Worm (Caenorhabditis elegans) whole organism, L2 larva: ENCODE measurements around the gene K06A9.2.

ENCODE experiments used
- F13H6.1 ChIP-seq: sonication (generic microtip); optimal IDR thresholded peaks from 2 replicates; lab custom pipeline; 2016; ENCODE audit warnings: missing genetic modification characterization, missing compliant biosample characterization
- R02D3.7 ChIP-seq: fragments of 150-350 bp; optimal IDR thresholded peaks from 2 replicates; lab custom pipeline; 2014; ENCODE audit warnings: missing biosample characterization, missing genetic modification characterization
- Y55F3AM.14 ChIP-seq: fragments of 200-800 bp; sonication (Bioruptor generic); optimal IDR thresholded peaks from 2 replicates; lab custom pipeline; 2018; ENCODE audit warnings: mild to moderate bottlenecking, missing genetic modification characterization, missing compliant biosample characterization
- ZK546.5 ChIP-seq: sonication (generic microtip); optimal IDR thresholded peaks from 2 replicates; lab custom pipeline; 2017; ENCODE audit warnings: missing biosample characterization, missing genetic modification characterization
- alr-1 ChIP-seq: fragments of 150-350 bp; optimal IDR thresholded peaks from 2 replicates; lab custom pipeline; 2014; ENCODE audit warnings: missing biosample characterization, missing genetic modification characterization
- aly-2 ChIP-seq: fragments of 150-350 bp; optimal IDR thresholded peaks from 2 replicates; lab custom pipeline; 2014; ENCODE audit warnings: missing biosample characterization, missing genetic modification characterization
- ama-1 ChIP-seq: fragments of 150-350 bp; optimal IDR thresholded peaks from 2 replicates; lab custom pipeline; 2018; ENCODE audit warnings: inconsistent platforms
- ceh-16 ChIP-seq: fragments of 150-350 bp; optimal IDR thresholded peaks from 2 replicates; lab custom pipeline; 2014; ENCODE audit warnings: missing biosample characterization, missing genetic modification characterization
- ceh-82 ChIP-seq: fragments of 150-350 bp; optimal IDR thresholded peaks from 2 replicates; lab custom pipeline; 2014; ENCODE audit warnings: missing biosample characterization, missing genetic modification characterization
- crh-2 ChIP-seq: sonication (generic microtip); optimal IDR thresholded peaks from 2 replicates; lab custom pipeline; 2017; ENCODE audit warnings: missing biosample characterization, missing genetic modification characterization
- egl-27 ChIP-seq: sonication (generic microtip); optimal IDR thresholded peaks from 3 replicates; lab custom pipeline; 2017; ENCODE audit warnings: missing biosample characterization, missing genetic modification reagents, missing genetic modification characterization
- elt-1 ChIP-seq: fragments of 150-350 bp; optimal IDR thresholded peaks from 2 replicates; lab custom pipeline; 2014; ENCODE audit warnings: missing biosample characterization, missing genetic modification characterization
- elt-3 ChIP-seq: sonication (generic microtip); optimal IDR thresholded peaks from 2 replicates; lab custom pipeline; 2017; ENCODE audit warnings: missing biosample characterization, missing genetic modification characterization
- gmeb-1 ChIP-seq: fragments of 150-350 bp; optimal IDR thresholded peaks from 2 replicates; lab custom pipeline; 2014; ENCODE audit warnings: missing biosample characterization, missing genetic modification characterization
- lin-13 ChIP-seq: fragments of 150-350 bp; optimal IDR thresholded peaks from 2 replicates; lab custom pipeline; 2014; ENCODE audit warnings: missing biosample characterization, missing genetic modification reagents, missing genetic modification characterization
- lin-39 ChIP-seq: fragments of 150-350 bp; optimal IDR thresholded peaks from 2 replicates; lab custom pipeline; 2014; ENCODE audit warnings: missing biosample characterization, missing genetic modification reagents, missing genetic modification characterization
- lsy-2 ChIP-seq, 2 experiments: fragments of 150-350 bp in 1 of 2; sonication (generic microtip) in 1 of 2; optimal IDR thresholded peaks; 2 replicates each; lab custom pipeline; 2014 to 2017; ENCODE audit warnings: missing biosample characterization in 2 of 2, missing genetic modification characterization in 2 of 2
- mab-5 ChIP-seq: fragments of 150-350 bp; optimal IDR thresholded peaks from 2 replicates; lab custom pipeline; 2014; ENCODE audit warnings: missing biosample characterization, missing genetic modification characterization
- mbf-1 ChIP-seq: sonication (generic microtip); optimal IDR thresholded peaks from 2 replicates; lab custom pipeline; 2017; ENCODE audit warnings: missing biosample characterization, missing genetic modification characterization
- mdl-1 ChIP-seq, 2 experiments: fragments of 150-350 bp in 1 of 2; sonication (generic microtip) in 1 of 2; optimal IDR thresholded peaks; 2 replicates each; lab custom pipeline; 2017; ENCODE audit warnings: missing biosample characterization in 2 of 2, missing genetic modification characterization in 2 of 2
- nhr-11 ChIP-seq: fragments of 150-350 bp; optimal IDR thresholded peaks from 2 replicates; lab custom pipeline; 2014; ENCODE audit warnings: missing biosample characterization, missing genetic modification characterization
- nhr-12 ChIP-seq: fragments of 150-350 bp; optimal IDR thresholded peaks from 2 replicates; lab custom pipeline; 2014; ENCODE audit warnings: missing biosample characterization, missing genetic modification characterization
- nhr-129 ChIP-seq: fragments of 150-350 bp; optimal IDR thresholded peaks from 2 replicates; lab custom pipeline; 2014; ENCODE audit warnings: missing biosample characterization, missing genetic modification characterization
- nhr-21 ChIP-seq: fragments of 150-350 bp; optimal IDR thresholded peaks from 2 replicates; lab custom pipeline; 2014; ENCODE audit warnings: missing biosample characterization, missing genetic modification characterization
- nhr-23 ChIP-seq: fragments of 150-350 bp; optimal IDR thresholded peaks from 2 replicates; lab custom pipeline; 2014; ENCODE audit warnings: missing biosample characterization, missing genetic modification reagents, missing genetic modification characterization
- nhr-237 ChIP-seq: fragments of 150-350 bp; optimal IDR thresholded peaks from 2 replicates; lab custom pipeline; 2014; ENCODE audit warnings: missing biosample characterization, missing genetic modification characterization
- nhr-25 ChIP-seq: fragments of 150-350 bp; sonication (generic microtip); optimal IDR thresholded peaks from 3 replicates; lab custom pipeline; 2014; ENCODE audit warnings: missing biosample characterization, missing genetic modification characterization
- nhr-6 ChIP-seq: fragments of 150-350 bp; optimal IDR thresholded peaks from 2 replicates; lab custom pipeline; 2014; ENCODE audit warnings: missing biosample characterization, missing genetic modification characterization
- nhr-77 ChIP-seq: fragments of 150-350 bp; optimal IDR thresholded peaks from 2 replicates; lab custom pipeline; 2014; ENCODE audit warnings: missing biosample characterization, missing genetic modification characterization
- peb-1 ChIP-seq: fragments of 150-350 bp; optimal IDR thresholded peaks from 2 replicates; lab custom pipeline; 2014; ENCODE audit warnings: missing biosample characterization, missing genetic modification characterization
- sem-4 ChIP-seq: fragments of 150-350 bp; optimal IDR thresholded peaks from 2 replicates; lab custom pipeline; 2014; ENCODE audit warnings: missing biosample characterization, missing genetic modification reagents, missing genetic modification characterization
- skn-1 ChIP-seq: sonication (generic microtip); optimal IDR thresholded peaks from 2 replicates; lab custom pipeline; 2017; ENCODE audit warnings: missing biosample characterization, missing genetic modification characterization
- sma-3 ChIP-seq: sonication (generic microtip); optimal IDR thresholded peaks from 2 replicates; lab custom pipeline; 2016; ENCODE audit warnings: missing genetic modification reagents, missing genetic modification characterization, missing compliant biosample characterization
- sma-9 ChIP-seq, 2 experiments: fragments of 150-350 bp in 1 of 2; sonication (generic microtip) in 1 of 2; optimal IDR thresholded peaks; 2 replicates each; lab custom pipeline; 2014 to 2016; ENCODE audit warnings: missing genetic modification characterization in 2 of 2, mild to moderate bottlenecking in 1 of 2, missing biosample characterization in 1 of 2, missing compliant biosample characterization in 1 of 2, missing genetic modification reagents in 1 of 2, moderate library complexity in 1 of 2
- snpc-4 ChIP-seq: fragments of 150-350 bp; optimal IDR thresholded peaks from 2 replicates; lab custom pipeline; 2014; ENCODE audit warnings: missing biosample characterization, missing genetic modification characterization
- unc-39 ChIP-seq: fragments of 150-350 bp; optimal IDR thresholded peaks from 2 replicates; lab custom pipeline; 2014; ENCODE audit warnings: missing biosample characterization, missing genetic modification characterization
- unc-62 ChIP-seq: fragments of 150-350 bp; optimal IDR thresholded peaks from 2 replicates; lab custom pipeline; 2014; ENCODE audit warnings: missing biosample characterization, missing genetic modification reagents, missing genetic modification characterization
- zag-1 ChIP-seq: fragments of 150-350 bp; optimal IDR thresholded peaks from 2 replicates; lab custom pipeline; 2014; ENCODE audit warnings: missing biosample characterization, missing genetic modification characterization
- ztf-1 ChIP-seq: fragments of 200-800 bp; sonication (Bioruptor generic); conservative IDR thresholded peaks from 2 replicates; pipeline ENCODE4 v1.3.6; 2022; ENCODE audit warnings: missing genetic modification characterization, missing compliant biosample characterization
- ztf-11 ChIP-seq: sonication (generic microtip); optimal IDR thresholded peaks from 2 replicates; lab custom pipeline; 2017; ENCODE audit warnings: missing biosample characterization, missing genetic modification characterization
- ztf-4 ChIP-seq: fragments of 150-350 bp; optimal IDR thresholded peaks from 2 replicates; lab custom pipeline; 2014; ENCODE audit warnings: missing biosample characterization, missing genetic modification characterization

K06A9.2 gene

DNA sequence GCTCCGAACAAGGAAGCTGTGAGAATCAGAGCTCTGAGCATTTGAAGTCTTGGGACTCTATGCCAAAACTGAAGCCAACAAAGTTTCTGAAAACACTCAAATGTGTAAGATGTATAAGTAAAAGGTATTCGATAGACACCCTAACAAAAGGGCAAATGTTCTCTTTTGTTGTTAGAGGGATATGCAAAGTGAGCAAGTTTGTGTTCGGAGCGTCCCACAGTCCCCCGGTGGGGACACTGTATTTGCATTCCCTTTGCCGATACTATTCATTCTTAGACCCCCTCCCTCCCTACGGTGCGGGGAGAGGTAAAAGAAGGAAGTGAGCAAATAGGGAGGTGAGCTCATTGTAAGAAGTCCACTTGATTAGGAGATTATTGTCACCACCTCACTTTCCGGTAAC, 38.6 kb upstream of the K06A9.2 start, which contains the start of gene F09E10.6:
Gene F09E10.6, minus strand, starts transcription at position 101 of the 400 bp plus-strand sequence.
- TF ChIP-seq nhr-129 (tag; lab: Kevin White, UChicago) (no peak), ZK546.5 (tag; lab: Kevin White, UChicago) (no peak), nhr-11 (no peak), nhr-77 (tag; lab: Kevin White, UChicago) (no peak), sma-3 (GFP tag; lab: Kevin White, UChicago) (no peak), nhr-21 (tag; lab: Kevin White, UChicago) (no peak), nhr-237 (tag; lab: Kevin White, UChicago) (no peak), ceh-16 (no peak), aly-2 (tag; lab: Kevin White, UChicago) (no peak), alr-1 (tag; lab: Kevin White, UChicago) (no peak), mdl-1 (tag; optimal IDR thresholded peaks at IDR 0.05; lab: Kevin White, UChicago) (no peak), lsy-2 (tag; optimal IDR thresholded peaks at IDR 0.05; lab: Kevin White, UChicago) (no peak), Y55F3AM.14 (GFP tag; lab: Kevin White, UChicago) (no peak), ceh-82 (tag; lab: Kevin White, UChicago) (no peak), sem-4 (tag; lab: Kevin White, UChicago) (no peak), zag-1 (no peak), lin-39 (tag; lab: Kevin White, UChicago) (no peak), elt-3 (no peak), ztf-11 (tag; lab: Kevin White, UChicago) (no peak), F13H6.1 (no peak)

ce11 chrX:1499499-1499898, 36.7 kb upstream of the K06A9.2 start:
- TF ChIP-seq ama-1 (lab: Kevin White, UChicago) (no peak), mdl-1 (tag; optimal IDR thresholded peaks at IDR 0.05; lab: Kevin White, UChicago) (no peak), gmeb-1 (no peak), nhr-129 (tag; lab: Kevin White, UChicago) (peak; percentile 45)

DNA sequence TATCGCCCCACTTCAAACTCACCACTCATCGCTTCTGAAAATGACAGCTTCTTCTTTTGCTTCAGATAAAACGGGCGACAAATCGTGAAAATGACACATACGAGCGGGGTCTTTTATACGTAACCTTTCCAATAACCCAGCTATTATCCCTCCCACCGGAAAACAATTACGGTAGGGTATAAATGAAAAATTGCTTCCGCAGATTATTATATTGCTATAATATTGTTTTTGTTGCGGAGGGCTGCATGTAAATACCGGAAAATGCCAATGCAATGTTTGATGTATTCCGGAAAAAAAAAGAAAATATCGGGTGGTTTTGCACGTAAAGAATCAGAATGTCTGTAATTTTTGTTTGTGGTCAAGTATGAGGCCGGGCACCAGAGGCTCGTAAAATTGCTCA, 34.4 kb upstream of the K06A9.2 start, which contains the start of gene F09E10.7:
Gene F09E10.7, minus strand, starts transcription at position 101 of the 400 bp plus-strand sequence.
- TF ChIP-seq sma-3 (GFP tag; lab: Kevin White, UChicago) (no peak), ceh-82 (tag; lab: Kevin White, UChicago) (no peak), unc-39 (tag; lab: Kevin White, UChicago) (no peak), crh-2 (tag; lab: Kevin White, UChicago) (no peak), sem-4 (tag; lab: Kevin White, UChicago) (no peak), elt-3 (no peak), egl-27 (tag; lab: Kevin White, UChicago) (no peak), nhr-237 (tag; lab: Kevin White, UChicago) (no peak), skn-1 (tag; lab: Kevin White, UChicago) (no peak), elt-1 (tag; lab: Kevin White, UChicago) (no peak), ztf-1 (GFP tag; lab: Robert Waterston, UW) (no peak), mbf-1 (tag; lab: Kevin White, UChicago) (no peak), sma-9 (GFP tag; optimal IDR thresholded peaks at IDR 0.05; lab: Kevin White, UChicago) (no peak), sma-9 (tag; optimal IDR thresholded peaks at IDR 0.05; lab: Kevin White, UChicago) (no peak), nhr-12 (no peak), nhr-23 (tag; lab: Kevin White, UChicago) (no peak), nhr-25 (tag; lab: Kevin White, UChicago) (no peak), Y55F3AM.14 (GFP tag; lab: Kevin White, UChicago) (no peak), lin-13 (GFP tag; lab: Kevin White, UChicago) (no peak), ztf-11 (tag; lab: Kevin White, UChicago) (no peak), nhr-6 (tag; lab: Kevin White, UChicago) (no peak)

- no peak for TF ChIP-seq R02D3.7 (tag; lab: Kevin White, UChicago)
- no peak for TF ChIP-seq nhr-237 (tag; lab: Kevin White, UChicago)
- TF ChIP-seq mbf-1 (tag; lab: Kevin White, UChicago): no peak
- no peak for TF ChIP-seq mdl-1 (tag; optimal IDR thresholded peaks at IDR 0.05; lab: Kevin White, UChicago)
- TF ChIP-seq ZK546.5 (tag; lab: Kevin White, UChicago): no peak
- no peak for TF ChIP-seq ztf-4 (tag; lab: Kevin White, UChicago)
- no peak for TF ChIP-seq elt-3
- TF ChIP-seq egl-27 (tag; lab: Kevin White, UChicago): no peak
- no peak for TF ChIP-seq ceh-82 (tag; lab: Kevin White, UChicago)
- no peak for TF ChIP-seq unc-62 (GFP tag; lab: Kevin White, UChicago)
- no peak for TF ChIP-seq nhr-6 (tag; lab: Kevin White, UChicago)
- no peak for TF ChIP-seq unc-39 (tag; lab: Kevin White, UChicago)
- no peak for TF ChIP-seq peb-1
- no peak for TF ChIP-seq sem-4 (tag; lab: Kevin White, UChicago)
- no peak for TF ChIP-seq mab-5 (tag; lab: Kevin White, UChicago)
- TF ChIP-seq sma-9 (GFP tag; optimal IDR thresholded peaks at IDR 0.05; lab: Kevin White, UChicago): no peak
- no peak for TF ChIP-seq sma-9 (tag; optimal IDR thresholded peaks at IDR 0.05; lab: Kevin White, UChicago)
- TF ChIP-seq snpc-4: no peak
- no peak for TF ChIP-seq gmeb-1
- no peak for TF ChIP-seq nhr-12
- no peak for TF ChIP-seq alr-1 (tag; lab: Kevin White, UChicago)
Measured at ce11 chrX:1502490-1502889, 33.7 kb upstream of the K06A9.2 start, which contains the start of gene F09E10.1. Gene F09E10.1, plus strand, starts transcription at chrX:1502790.
